Worm (Caenorhabditis elegans): ENCODE data around the gene R07B1.8.

DNA sequence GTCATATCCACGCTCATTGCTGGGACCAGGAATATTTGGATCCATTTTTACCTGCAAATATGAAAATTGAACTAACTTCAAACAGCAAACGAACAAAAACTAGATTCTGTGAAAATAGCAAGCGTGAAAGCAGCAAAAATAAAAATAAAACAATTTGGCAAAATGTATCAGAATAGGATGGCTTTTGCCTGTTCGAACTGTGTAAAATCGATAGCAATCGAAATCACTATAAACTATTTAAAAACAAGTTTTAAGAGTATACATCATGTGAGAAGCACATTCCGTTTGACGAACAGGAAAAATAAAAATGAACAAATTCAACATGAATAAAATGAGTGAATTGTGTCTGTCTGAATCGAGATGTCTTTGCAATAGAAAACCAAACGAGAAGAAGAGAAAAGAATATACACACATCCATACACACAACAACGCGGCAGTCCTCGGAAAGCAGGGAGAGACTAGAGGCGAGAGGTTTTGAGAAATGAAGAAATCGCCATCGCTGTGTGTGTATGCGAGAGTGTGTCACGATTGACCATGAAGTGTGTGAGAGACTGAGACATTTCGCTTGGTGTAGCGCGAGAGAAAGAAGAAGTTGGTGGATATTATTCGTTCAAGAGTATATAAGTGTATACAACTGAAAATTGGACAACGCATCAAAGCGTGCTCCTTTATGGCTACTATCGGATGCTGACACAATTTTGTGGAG lies 27.1 kb upstream of the R07B1.8 start, which contains the start of gene phf-34:
- TF ChIP-seq dve-1 (tag; optimal IDR thresholded peaks at IDR 0.05) (peak; percentile 37), nhr-11 (tag; optimal IDR thresholded peaks at IDR 0.05) (no peak), ceh-9 (tag; optimal IDR thresholded peaks at IDR 0.05) (no peak), elt-2 (tag; optimal IDR thresholded peaks at IDR 0.05) (no peak), tbx-2 (tag; optimal IDR thresholded peaks at IDR 0.05) (peak; percentile 37), eyg-1 (tag; optimal IDR thresholded peaks at IDR 0.05) (no peak), unc-86 (tag; optimal IDR thresholded peaks at IDR 0.05) (no peak), ztf-16 (tag; optimal IDR thresholded peaks at IDR 0.05) (no peak), unc-3 (GFP tag; conservative IDR thresholded peaks at IDR 0.05) (no peak), unc-3 (tag; optimal IDR thresholded peaks at IDR 0.05) (no peak), ceh-6 (GFP tag; optimal IDR thresholded peaks at IDR 0.05) (no peak), C38D4.7 (GFP tag; optimal IDR thresholded peaks at IDR 0.05) (no peak), che-1 (tag; optimal IDR thresholded peaks at IDR 0.05) (no peak)
